Worm (Caenorhabditis elegans): ENCODE results near the gene srlf-37.

DNA sequence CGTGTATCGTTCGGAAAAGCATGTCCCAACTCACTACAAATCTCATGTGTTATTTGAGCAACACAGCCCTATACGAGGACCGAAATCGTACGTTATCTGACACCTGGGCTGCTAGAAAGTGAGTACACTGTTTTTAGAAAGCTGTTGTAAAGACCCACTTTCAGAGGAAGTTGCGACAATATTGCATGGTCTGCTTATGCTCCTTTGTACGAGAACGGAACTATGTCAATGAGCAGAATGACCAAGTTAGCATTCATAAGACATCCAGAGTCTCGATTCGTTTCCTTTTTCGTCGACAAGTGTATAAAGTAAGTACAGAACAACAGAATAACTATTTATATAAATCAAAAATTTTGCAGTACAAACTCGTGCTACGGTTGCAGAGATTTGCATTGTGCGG, 27.1 kb downstream of the srlf-37 start:
- TF ChIP-seq mdl-1 (tag; optimal IDR thresholded peaks at IDR 0.05) (no peak), lim-7 (GFP tag; IDR thresholded peaks at IDR 0.05) (no peak), nhr-77 (tag; optimal IDR thresholded peaks at IDR 0.05) (no peak), ama-1 (optimal IDR thresholded peaks at IDR 0.05) (no peak), F49E8.2 (tag; optimal IDR thresholded peaks at IDR 0.05; ENCODE audit: borderline replicate concordance) (no peak), jun-1 (tag; optimal IDR thresholded peaks at IDR 0.05) (no peak), unc-62 (GFP tag; optimal IDR thresholded peaks at IDR 0.05 in 1 of 2) (peak in 1 of 2 experiments; percentile 97), unc-62 (tag; optimal IDR thresholded peaks at IDR 0.05) (no peak), zag-1 (tag; optimal IDR thresholded peaks at IDR 0.05) (no peak), daf-12 (tag; optimal IDR thresholded peaks at IDR 0.05) (no peak), nhr-11 (tag; optimal IDR thresholded peaks at IDR 0.05) (no peak), unc-130 (GFP tag; optimal IDR thresholded peaks at IDR 0.05) (no peak), egl-27 (tag; optimal IDR thresholded peaks at IDR 0.05) (no peak), nhr-10 (tag; optimal IDR thresholded peaks at IDR 0.05) (no peak)
